Fruit fly (Drosophila melanogaster) whole organism, embryonic: Measurements from ENCODE around the gene pps.

Experiments
- Atf-2 ChIP-seq: fragments of 200-800 bp; sonication (Bioruptor generic); optimal IDR thresholded peaks from 2 replicates; lab custom pipeline; 2016; ENCODE audit warnings: missing biosample characterization, missing genetic modification characterization
- CG16779 ChIP-seq: fragments of 200-800 bp; sonication (Bioruptor generic); IDR thresholded peaks from 2 replicates; pipeline ENCODE4 v1.3.6; 2022; ENCODE audit warnings: missing biosample characterization, missing genetic modification characterization
- CG16813 ChIP-seq: fragments of 200-800 bp; sonication (Bioruptor generic); IDR thresholded peaks from 3 replicates; pipeline ENCODE4 v1.3.6; 2022; ENCODE audit warnings: missing biosample characterization, missing genetic modification characterization; ENCODE audit not compliant: partially characterized antibody
- CG17361 ChIP-seq: fragments of 200-800 bp; sonication (Bioruptor generic); IDR thresholded peaks from 3 replicates; pipeline ENCODE4 v1.3.6; 2022; ENCODE audit warnings: missing biosample characterization, missing genetic modification characterization
- CG2116 ChIP-seq: fragments of 200-800 bp; sonication (Bioruptor generic); optimal IDR thresholded peaks from 3 replicates; lab custom pipeline; 2018; ENCODE audit warnings: missing biosample characterization, mild to moderate bottlenecking, missing genetic modification characterization
- CG2202 ChIP-seq: fragments of 200-800 bp; sonication (Bioruptor generic); optimal IDR thresholded peaks from 2 replicates; lab custom pipeline; 2018; ENCODE audit warnings: missing biosample characterization, mild to moderate bottlenecking, missing genetic modification characterization
- CG2678 ChIP-seq: fragments of 200-800 bp; sonication (Bioruptor generic); optimal IDR thresholded peaks from 3 replicates; lab custom pipeline; 2019; ENCODE audit warnings: missing biosample characterization, mild to moderate bottlenecking, missing genetic modification characterization, moderate library complexity
- CG2712 ChIP-seq: fragments of 200-800 bp; optimal IDR thresholded peaks from 3 replicates; lab custom pipeline; 2019; ENCODE audit warnings: missing biosample characterization, mild to moderate bottlenecking, missing genetic modification characterization, moderate library complexity
- CG34224 ChIP-seq: fragments of 200-800 bp; sonication (Bioruptor generic); IDR thresholded peaks from 3 replicates; pipeline ENCODE4 v1.3.6; 2022; ENCODE audit warnings: missing biosample characterization, missing genetic modification characterization; ENCODE audit not compliant: partially characterized antibody
- CG5953 ChIP-seq: fragments of 200-800 bp; sonication (Bioruptor generic); IDR thresholded peaks from 2 replicates; pipeline ENCODE4 v1.3.6; 2022; ENCODE audit warnings: missing biosample characterization, missing genetic modification characterization
- CG6175 ChIP-seq: fragments of 200-800 bp; sonication (Bioruptor generic); IDR thresholded peaks from 3 replicates; pipeline ENCODE4 v1.3.6; 2022; ENCODE audit warnings: missing biosample characterization, missing genetic modification characterization
- CG6254 ChIP-seq: fragments of 200-800 bp; sonication (Bioruptor generic); optimal IDR thresholded peaks from 3 replicates; lab custom pipeline; 2017; ENCODE audit warnings: mild to moderate bottlenecking, missing biosample characterization, missing genetic modification reagents, missing genetic modification characterization
- CG6683 ChIP-seq: fragments of 200-800 bp; sonication (Bioruptor generic); optimal IDR thresholded peaks from 2 replicates; lab custom pipeline; 2017; ENCODE audit warnings: missing biosample characterization, mild to moderate bottlenecking, missing genetic modification characterization, missing genetic modification reagents
- CG6854 ChIP-seq: fragments of 200-800 bp; sonication (Bioruptor generic); optimal IDR thresholded peaks from 3 replicates; lab custom pipeline; 2017; ENCODE audit warnings: missing biosample characterization, mild to moderate bottlenecking, missing genetic modification characterization
- CG7928 ChIP-seq: fragments of 200-800 bp; sonication (Bioruptor generic); optimal IDR thresholded peaks from 2 replicates; lab custom pipeline; 2017; ENCODE audit warnings: missing biosample characterization, mild to moderate bottlenecking, missing genetic modification characterization
- CG8765 ChIP-seq: fragments of 200-800 bp; sonication (Bioruptor generic); IDR thresholded peaks from 2 replicates; pipeline ENCODE4 v1.3.6; 2022; ENCODE audit warnings: missing biosample characterization, missing genetic modification characterization
- CG9437 ChIP-seq: fragments of 200-800 bp; sonication (Bioruptor generic); optimal IDR thresholded peaks from 2 replicates; lab custom pipeline; 2018; ENCODE audit warnings: missing biosample characterization, mild to moderate bottlenecking, missing genetic modification characterization
- CoRest ChIP-seq: fragments of 200-800 bp; sonication (Bioruptor generic); optimal IDR thresholded peaks from 3 replicates; lab custom pipeline; 2018; ENCODE audit warnings: missing biosample characterization, mild to moderate bottlenecking, missing genetic modification characterization, moderate library complexity
- Dbx ChIP-seq: fragments of 200-800 bp; sonication (Bioruptor generic); IDR thresholded peaks from 3 replicates; pipeline ENCODE4 v1.3.6; 2022; ENCODE audit warnings: missing biosample characterization, missing genetic modification characterization
- Dfd ChIP-seq, 2 experiments: fragments of >200 bp; optimal IDR thresholded peaks; 2 replicates each; lab custom pipeline; 2017; ENCODE audit warnings: missing biosample characterization in 2 of 2, missing genetic modification characterization in 2 of 2
- Dll ChIP-seq: fragments of 200-800 bp; sonication (Bioruptor generic); IDR thresholded peaks from 4 replicates; pipeline ENCODE4 v1.3.6; 2022; ENCODE audit warnings: missing biosample characterization, missing genetic modification characterization; ENCODE audit not compliant: partially characterized antibody
- Doc3 ChIP-seq: fragments of 200-800 bp; sonication (Bioruptor generic); IDR thresholded peaks from 3 replicates; pipeline ENCODE4 v1.3.6; 2022; ENCODE audit warnings: missing biosample characterization, missing genetic modification characterization; ENCODE audit not compliant: partially characterized antibody
- Dp ChIP-seq: fragments of 200-800 bp; sonication (Bioruptor generic); optimal IDR thresholded peaks from 2 replicates; lab custom pipeline; 2018; ENCODE audit warnings: missing biosample characterization, mild to moderate bottlenecking, missing genetic modification characterization, moderate library complexity
- Ets97D ChIP-seq: fragments of 200-800 bp; sonication (Bioruptor generic); optimal IDR thresholded peaks from 3 replicates; lab custom pipeline; 2016; ENCODE audit warnings: missing biosample characterization, missing genetic modification characterization
- Fer2 ChIP-seq: fragments of 200-800 bp; sonication (Bioruptor generic); optimal IDR thresholded peaks from 2 replicates; lab custom pipeline; 2018; ENCODE audit warnings: missing biosample characterization, mild to moderate bottlenecking, missing genetic modification characterization, moderate library complexity
- GATAe ChIP-seq: fragments of 200-800 bp; sonication (Bioruptor generic); conservative IDR thresholded peaks from 2 replicates; pipeline ENCODE4 v1.3.6; 2022; ENCODE audit warnings: missing biosample characterization, missing genetic modification characterization
- H2.0 ChIP-seq: fragments of 200-800 bp; sonication (Bioruptor generic); IDR thresholded peaks from 2 replicates; pipeline ENCODE4 v1.3.6; 2022; ENCODE audit warnings: missing biosample characterization, missing genetic modification characterization
- Hr51 ChIP-seq, 2 experiments: fragments of 200-800 bp; sonication (Bioruptor generic); optimal IDR thresholded peaks; 2 replicates in 1 of 2; 3 replicates in 1 of 2; lab custom pipeline; 2016 to 2018; ENCODE audit warnings: missing biosample characterization in 2 of 2, missing genetic modification characterization in 2 of 2, mild to moderate bottlenecking in 1 of 2, moderate library complexity in 1 of 2
- NC2β ChIP-seq: fragments of 200-800 bp; sonication (Bioruptor generic); optimal IDR thresholded peaks from 2 replicates; lab custom pipeline; 2016; ENCODE audit warnings: missing biosample characterization, missing genetic modification characterization
- Opbp ChIP-seq: fragments of 200-800 bp; sonication (Bioruptor generic); IDR thresholded peaks from 3 replicates; pipeline ENCODE4 v1.3.6; 2022; ENCODE audit warnings: missing biosample characterization, missing genetic modification characterization; ENCODE audit not compliant: partially characterized antibody
- Spps ChIP-seq: fragments of 200-800 bp; sonication (Bioruptor generic); optimal IDR thresholded peaks from 2 replicates; lab custom pipeline; 2018; ENCODE audit warnings: missing biosample characterization, mild to moderate bottlenecking, missing genetic modification characterization
- Usf ChIP-seq: fragments of 200-800 bp; sonication (Bioruptor generic); optimal IDR thresholded peaks from 2 replicates; lab custom pipeline; 2017; ENCODE audit warnings: missing genotype, missing biosample characterization, missing genetic modification characterization
- ab ChIP-seq: fragments of 200-800 bp; sonication (Bioruptor generic); optimal IDR thresholded peaks from 2 replicates; lab custom pipeline; 2016; ENCODE audit warnings: missing biosample characterization, missing genetic modification characterization
- cato ChIP-seq: fragments of 200-800 bp; sonication (Bioruptor generic); optimal IDR thresholded peaks from 2 replicates; lab custom pipeline; 2016; ENCODE audit warnings: missing biosample characterization, missing genetic modification characterization, borderline replicate concordance
- cg ChIP-seq: fragments of 200-800 bp; sonication (Bioruptor generic); optimal IDR thresholded peaks from 3 replicates; lab custom pipeline; 2019; ENCODE audit warnings: missing biosample characterization, mild to moderate bottlenecking, missing genetic modification characterization, moderate library complexity
- disco-r ChIP-seq: fragments of 200-800 bp; sonication (Bioruptor generic); optimal IDR thresholded peaks from 2 replicates; lab custom pipeline; 2016; ENCODE audit warnings: missing biosample characterization, missing genetic modification characterization
- dmrt11E ChIP-seq: fragments of 200-800 bp; sonication (Bioruptor generic); optimal IDR thresholded peaks from 3 replicates; lab custom pipeline; 2018; ENCODE audit warnings: missing biosample characterization, mild to moderate bottlenecking, missing genetic modification characterization, moderate library complexity
- grn ChIP-seq: fragments of 200-800 bp; sonication (Bioruptor generic); optimal IDR thresholded peaks from 3 replicates; lab custom pipeline; 2017; ENCODE audit warnings: missing biosample characterization, missing genetic modification characterization
- klu ChIP-seq: fragments of 200-800 bp; sonication (Bioruptor generic); IDR thresholded peaks from 2 replicates; pipeline ENCODE4 v1.3.6; 2022; ENCODE audit warnings: missing biosample characterization, missing genetic modification characterization
- lmd ChIP-seq: fragments of 200-800 bp; sonication (Bioruptor generic); IDR thresholded peaks from 2 replicates; pipeline ENCODE4 v1.3.6; 2022; ENCODE audit warnings: missing biosample characterization, missing genetic modification characterization
- luna ChIP-seq: fragments of 200-800 bp; sonication (Bioruptor generic); optimal IDR thresholded peaks from 2 replicates; lab custom pipeline; 2016; ENCODE audit warnings: missing biosample characterization, missing genetic modification characterization
- mld ChIP-seq: fragments of 200-800 bp; sonication (Bioruptor generic); IDR thresholded peaks from 3 replicates; pipeline ENCODE4 v1.3.6; 2022; ENCODE audit warnings: missing biosample characterization, missing genetic modification characterization; ENCODE audit not compliant: partially characterized antibody
- odd ChIP-seq: fragments of 200-800 bp; sonication (Bioruptor generic); optimal IDR thresholded peaks from 2 replicates; lab custom pipeline; 2017; ENCODE audit warnings: missing biosample characterization, mild to moderate bottlenecking, missing genetic modification characterization
- onecut ChIP-seq: fragments of 200-800 bp; sonication (Bioruptor generic); IDR thresholded peaks from 2 replicates; pipeline ENCODE4 v1.3.6; 2022; ENCODE audit warnings: missing biosample characterization, missing genetic modification characterization
- rib ChIP-seq: fragments of 200-800 bp; sonication (Bioruptor generic); IDR thresholded peaks from 2 replicates; pipeline ENCODE4 v1.3.6; 2022; ENCODE audit warnings: missing biosample characterization, missing genetic modification characterization
- ro ChIP-seq: fragments of 200-800 bp; sonication (Bioruptor generic); IDR thresholded peaks from 2 replicates; pipeline ENCODE4 v1.3.6; 2022; ENCODE audit warnings: missing biosample characterization, missing genetic modification characterization
- salm ChIP-seq: fragments of 200-800 bp; sonication (Bioruptor generic); optimal IDR thresholded peaks from 2 replicates; lab custom pipeline; 2018; ENCODE audit warnings: missing biosample characterization, mild to moderate bottlenecking, missing genetic modification characterization
- sqz ChIP-seq: fragments of 200-800 bp; sonication (Bioruptor generic); optimal IDR thresholded peaks from 3 replicates; lab custom pipeline; 2018; ENCODE audit warnings: missing biosample characterization, mild to moderate bottlenecking, missing genetic modification characterization
- tna ChIP-seq: fragments of 200-800 bp; sonication (Bioruptor generic); IDR thresholded peaks from 2 replicates; pipeline ENCODE4 v1.3.6; 2022; ENCODE audit warnings: missing biosample characterization, missing genetic modification characterization; ENCODE audit not compliant: partially characterized antibody
- toy ChIP-seq: fragments of 200-800 bp; sonication (Bioruptor generic); IDR thresholded peaks from 2 replicates; pipeline ENCODE4 v1.3.6; 2022; ENCODE audit warnings: missing biosample characterization, missing genetic modification characterization

pps gene

dm6 chr3R:12422379-12422975 lies 8.8 kb downstream of the pps start, which contains the start of the genes Scgbeta and CG17202 (continued):
- TF ChIP-seq luna (GFP tag; lab: Kevin White, UChicago) (no peak), CG6175 (GFP tag; lab: Robert Waterston, UW) (no peak), Dbx (GFP tag; lab: Robert Waterston, UW) (0 out of 3 replicates have a peak, but pooled peaks have one; percentile 27), rib (no peak), CG7928 (GFP tag; lab: Kevin White, UChicago) (peak; percentile 96), CG17361 (GFP tag; lab: Robert Waterston, UW) (no peak), CG5953 (GFP tag; lab: Robert Waterston, UW) (no peak), CG16779 (GFP tag; lab: Robert Waterston, UW) (no peak), GATAe (no peak), NC2β (GFP tag; lab: Kevin White, UChicago) (no peak), Dfd (GFP tag; optimal IDR thresholded peaks at IDR 0.05; lab: Kevin White, UChicago) (no peak), toy (GFP tag; lab: Robert Waterston, UW) (no peak), Atf-2 (GFP tag; lab: Kevin White, UChicago) (no peak), CoRest (peak; percentile 54), tna (GFP tag; lab: Robert Waterston, UW) (no peak), ab (GFP tag; lab: Kevin White, UChicago) (no peak), CG8765 (GFP tag; lab: Robert Waterston, UW) (no peak), CG6854 (GFP tag; lab: Kevin White, UChicago) (no peak), CG2202 (tag; lab: Kevin White, UChicago) (no peak), Usf (GFP tag; lab: Kevin White, UChicago) (no peak), Fer2 (tag; lab: Kevin White, UChicago) (no peak), disco-r (GFP tag; lab: Kevin White, UChicago) (no peak), CG2712 (no peak), cg (GFP tag; lab: Kevin White, UChicago) (no peak), klu (GFP tag; lab: Robert Waterston, UW) (no peak), lmd (GFP tag; lab: Robert Waterston, UW) (no peak), ro (no peak), Dp (GFP tag; lab: Kevin White, UChicago) (peak; percentile 66), dmrt11E (tag; lab: Kevin White, UChicago) (no peak), CG6683 (GFP tag; lab: Kevin White, UChicago) (no peak), CG2116 (GFP tag; lab: Kevin White, UChicago) (peak; percentile 7), salm (tag; lab: Kevin White, UChicago) (no peak), CG6254 (GFP tag; lab: Kevin White, UChicago) (no peak), Dll (no peak), Ets97D (peak; percentile 65), CG34224 (GFP tag; lab: Robert Waterston, UW) (no peak), grn (no peak), Spps (tag; lab: Kevin White, UChicago) (no peak), onecut (GFP tag; lab: Robert Waterston, UW) (peak; percentile 29), Hr51 (GFP tag; optimal IDR thresholded peaks at IDR 0.05; lab: Kevin White, UChicago) (no peak), cato (GFP tag; lab: Kevin White, UChicago) (no peak), mld (GFP tag; lab: Robert Waterston, UW) (no peak), H2.0 (GFP tag; lab: Robert Waterston, UW) (no peak), sqz (no peak), CG2678 (tag; lab: Kevin White, UChicago) (no peak), Doc3 (no peak), CG9437 (GFP tag; lab: Kevin White, UChicago) (no peak), CG16813 (no peak), odd (GFP tag; lab: Kevin White, UChicago) (no peak), Opbp (GFP tag; lab: Robert Waterston, UW) (0 out of 3 replicates have a peak, but pooled peaks have one; percentile 22)
